Fruit fly (Drosophila melanogaster): ENCODE results near the gene CG14689.

CG14689 gene

dm6 chr3R:10688835-10689234 lies 22.2 kb downstream of the CG14689 start (continued):
- TF ChIP-seq lov (optimal IDR thresholded peaks at IDR 0.05) (no peak), lov (GFP tag; IDR thresholded peaks at IDR 0.05) (0 out of 3 replicates have a peak, but pooled peaks have one; percentile 43), CG17829 (tag; optimal IDR thresholded peaks at IDR 0.05) (peak; percentile 40), CG12104 (GFP tag; optimal IDR thresholded peaks at IDR 0.05) (no peak), CG18764 (GFP tag; optimal IDR thresholded peaks at IDR 0.05) (no peak), vvl (GFP tag; IDR thresholded peaks at IDR 0.05) (peak; percentile 78), CG9727 (GFP tag; optimal IDR thresholded peaks at IDR 0.05) (peak; percentile 51), CG32532 (GFP tag; IDR thresholded peaks at IDR 0.05) (peak; percentile 88), wdn (GFP tag; IDR thresholded peaks at IDR 0.05) (no peak), CG10654 (GFP tag; optimal IDR thresholded peaks at IDR 0.05) (no peak), Dek (tag; optimal IDR thresholded peaks at IDR 0.05) (peak; percentile 30), Atf-2 (GFP tag; optimal IDR thresholded peaks at IDR 0.05) (no peak), Drgx (GFP tag; IDR thresholded peaks at IDR 0.05) (peak; percentile 52), mld (GFP tag; IDR thresholded peaks at IDR 0.05; ENCODE audit: partially characterized antibody) (no peak), CG10274 (GFP tag; optimal IDR thresholded peaks at IDR 0.05) (no peak), CG7786 (GFP tag; optimal IDR thresholded peaks at IDR 0.05) (no peak), ewg (GFP tag; optimal IDR thresholded peaks at IDR 0.05) (no peak), seq (GFP tag; IDR thresholded peaks at IDR 0.05) (no peak), CG9932 (GFP tag; IDR thresholded peaks at IDR 0.05) (peak; percentile 76), trh (GFP tag; optimal IDR thresholded peaks at IDR 0.05) (no peak), CG14050 (GFP tag; IDR thresholded peaks at IDR 0.05) (no peak), CG17359 (tag; optimal IDR thresholded peaks at IDR 0.05) (peak; percentile 46), CG13287 (GFP tag; IDR thresholded peaks at IDR 0.05; ENCODE audit: partially characterized antibody) (no peak), emc (GFP tag; optimal IDR thresholded peaks at IDR 0.05) (no peak), fd96Cb (tag; optimal IDR thresholded peaks at IDR 0.05) (no peak), tx (GFP tag; optimal IDR thresholded peaks at IDR 0.05) (no peak), btn (GFP tag; optimal IDR thresholded peaks at IDR 0.05) (no peak), CG31388 (GFP tag; optimal IDR thresholded peaks at IDR 0.05) (no peak), HLHmδ (GFP tag; optimal IDR thresholded peaks at IDR 0.05) (no peak), dm (GFP tag; optimal IDR thresholded peaks at IDR 0.05) (no peak), unpg (GFP tag; optimal IDR thresholded peaks at IDR 0.05) (peak; percentile 62), CG12071 (GFP tag; optimal IDR thresholded peaks at IDR 0.05) (peak; percentile 10), phol (tag; optimal IDR thresholded peaks at IDR 0.05) (peak; percentile 5), CG9609 (GFP tag; optimal IDR thresholded peaks at IDR 0.05) (no peak), CG6683 (GFP tag; optimal IDR thresholded peaks at IDR 0.05) (no peak), CG5245 (GFP tag; optimal IDR thresholded peaks at IDR 0.05) (no peak), CG12219 (GFP tag; optimal IDR thresholded peaks at IDR 0.05) (no peak), CG10209 (GFP tag; optimal IDR thresholded peaks at IDR 0.05) (peak; percentile 4), kah (GFP tag; optimal IDR thresholded peaks at IDR 0.05) (no peak), BEAF-32 (GFP tag; optimal IDR thresholded peaks at IDR 0.05) (no peak), eyg (GFP tag; optimal IDR thresholded peaks at IDR 0.05) (no peak), CG11085 (GFP tag; IDR thresholded peaks at IDR 0.05) (0 out of 2 replicates have a peak, but pooled peaks have one; percentile 29), CG11093 (GFP tag; IDR thresholded peaks at IDR 0.05) (0 out of 3 replicates have a peak, but pooled peaks have one; percentile 9), org-1 (GFP tag; optimal IDR thresholded peaks at IDR 0.05) (no peak), CG2199 (GFP tag; IDR thresholded peaks at IDR 0.05) (no peak), Trl (optimal IDR thresholded peaks at IDR 0.05) (no peak), Trl (GFP tag; optimal IDR thresholded peaks at IDR 0.05) (no peak), NC2α (GFP tag; optimal IDR thresholded peaks at IDR 0.05) (no peak), CG1529 (GFP tag; optimal IDR thresholded peaks at IDR 0.05) (no peak), Fer1 (GFP tag; optimal IDR thresholded peaks at IDR 0.05) (peak; percentile 52), CoRest (tag; optimal IDR thresholded peaks at IDR 0.05) (peak; percentile 41), CG12391 (tag; optimal IDR thresholded peaks at IDR 0.05) (peak; percentile 48), Hr39 (optimal IDR thresholded peaks at IDR 0.05) (no peak)

Measured in whole organism, embryonic.